Worm (Caenorhabditis elegans) whole organism, midembryonic: ENCODE results near the gene gvd-1.

Source experiments
- cog-1 ChIP-seq: sonication (generic microtip); optimal IDR thresholded peaks from 2 replicates; lab custom pipeline; 2016; ENCODE audit warnings: missing genetic modification characterization, missing compliant biosample characterization
- flt-1 ChIP-seq: fragments of 200-800 bp; sonication (Bioruptor generic); IDR thresholded peaks from 2 replicates; pipeline ENCODE4 v1.3.6; 2022; ENCODE audit warnings: missing genetic modification characterization, missing compliant biosample characterization
- klf-2 ChIP-seq: fragments of 200-800 bp; sonication (Bioruptor generic); conservative IDR thresholded peaks from 2 replicates; pipeline ENCODE4 v1.3.6; 2022; ENCODE audit warnings: missing genetic modification reagents, missing genetic modification characterization, missing compliant biosample characterization

- TF ChIP-seq cog-1 (tag; lab: Kevin White, UChicago) (no peak), klf-2 (no peak), flt-1 (GFP tag; lab: Robert Waterston, UW) (0 out of 2 replicates have a peak, but pooled peaks have one; percentile 35)
These were observed 48.4 kb upstream of the gvd-1 start for ce11 chrII:506069-506468.
